Fruit fly (Drosophila melanogaster) whole organism, embryonic: ENCODE data around the gene Pde11.

Experiments used
- Atf6 ChIP-seq: fragments of 200-800 bp; sonication (Bioruptor generic); IDR thresholded peaks from 2 replicates; pipeline ENCODE4 v1.3.6; 2022; ENCODE audit warnings: missing biosample characterization, missing genetic modification characterization
- Awh ChIP-seq: fragments of 200-800 bp; sonication (Bioruptor generic); IDR thresholded peaks from 2 replicates; pipeline ENCODE4, ENCODE4 v1.3.6; 2022; ENCODE audit warnings: missing biosample characterization, missing genetic modification characterization
- B-H1 ChIP-seq: fragments of 200-800 bp; sonication (Bioruptor generic); IDR thresholded peaks from 3 replicates; pipeline ENCODE4 v1.3.6; 2022; ENCODE audit warnings: missing biosample characterization, missing genetic modification characterization
- B-H2 ChIP-seq: fragments of 200-800 bp; sonication (Bioruptor generic); optimal IDR thresholded peaks from 2 replicates; lab custom pipeline; 2018; ENCODE audit warnings: missing biosample characterization, mild to moderate bottlenecking, missing genetic modification characterization
- Bteb2 ChIP-seq: fragments of 200-800 bp; sonication (Bioruptor generic); optimal IDR thresholded peaks from 2 replicates; lab custom pipeline; 2016; ENCODE audit warnings: missing biosample characterization, missing genetic modification characterization
- CG10147 ChIP-seq: fragments of 200-800 bp; sonication (Bioruptor generic); optimal IDR thresholded peaks from 2 replicates; lab custom pipeline; 2019; ENCODE audit warnings: missing biosample characterization, mild to moderate bottlenecking, missing genetic modification characterization, moderate library complexity
- CG10654 ChIP-seq: fragments of 200-800 bp; sonication (Bioruptor generic); optimal IDR thresholded peaks from 2 replicates; lab custom pipeline; 2016; ENCODE audit warnings: missing biosample characterization, missing genetic modification characterization
- CG11247 ChIP-seq: fragments of 200-800 bp; sonication (Bioruptor generic); IDR thresholded peaks from 2 replicates; pipeline ENCODE4 v1.3.6; 2022; ENCODE audit warnings: missing biosample characterization, missing genetic modification characterization
- CG11456 ChIP-seq: fragments of 200-800 bp; sonication (Bioruptor generic); IDR thresholded peaks from 3 replicates; pipeline ENCODE4 v1.3.6; 2022; ENCODE audit warnings: missing biosample characterization, missing genetic modification characterization
- CG12744 ChIP-seq: fragments of 200-800 bp; sonication (Bioruptor generic); optimal IDR thresholded peaks from 2 replicates; lab custom pipeline; 2016; ENCODE audit warnings: missing biosample characterization, missing genetic modification characterization
- CG12769 ChIP-seq: fragments of 200-800 bp; sonication (Bioruptor generic); optimal IDR thresholded peaks from 2 replicates; lab custom pipeline; 2019; ENCODE audit warnings: missing biosample characterization, mild to moderate bottlenecking, missing genetic modification characterization, moderate library complexity
- CG13123 ChIP-seq: fragments of 200-800 bp; sonication (Bioruptor generic); optimal IDR thresholded peaks from 2 replicates; lab custom pipeline; 2016; ENCODE audit warnings: missing biosample characterization, missing genetic modification characterization
- CG13287 ChIP-seq: fragments of 200-800 bp; sonication (Bioruptor generic); IDR thresholded peaks from 2 replicates; pipeline ENCODE4 v1.3.6; 2022; ENCODE audit warnings: missing biosample characterization, missing genetic modification characterization; ENCODE audit not compliant: partially characterized antibody
- CG13424 ChIP-seq: fragments of 200-800 bp; sonication (Bioruptor generic); optimal IDR thresholded peaks from 2 replicates; lab custom pipeline; 2019; ENCODE audit warnings: missing biosample characterization, mild to moderate bottlenecking, missing genetic modification characterization, moderate library complexity
- CG13894 ChIP-seq: fragments of 200-800 bp; sonication (Bioruptor generic); optimal IDR thresholded peaks from 3 replicates; lab custom pipeline; 2018; ENCODE audit warnings: missing biosample characterization, mild to moderate bottlenecking, missing genetic modification characterization, moderate library complexity
- CG14014 ChIP-seq: fragments of 200-800 bp; sonication (Bioruptor generic); IDR thresholded peaks from 2 replicates; pipeline ENCODE4 v1.3.6; 2022; ENCODE audit warnings: missing biosample characterization, missing genetic modification characterization
- CG17568 ChIP-seq: fragments of 200-800 bp; sonication (Bioruptor generic); optimal IDR thresholded peaks from 2 replicates; lab custom pipeline; 2018; ENCODE audit warnings: missing biosample characterization, mild to moderate bottlenecking, missing genetic modification characterization, moderate library complexity
- CG1792 ChIP-seq: fragments of 200-800 bp; sonication (Bioruptor generic); optimal IDR thresholded peaks from 2 replicates; lab custom pipeline; 2016; ENCODE audit warnings: missing biosample characterization, missing genetic modification characterization
- CG30403 ChIP-seq: fragments of 200-800 bp; sonication (Bioruptor generic); optimal IDR thresholded peaks from 3 replicates; lab custom pipeline; 2016; ENCODE audit warnings: missing biosample characterization, missing genetic modification characterization
- CG3281 ChIP-seq: fragments of 200-800 bp; sonication (Bioruptor generic); optimal IDR thresholded peaks from 3 replicates; lab custom pipeline; 2017; ENCODE audit warnings: missing biosample characterization, mild to moderate bottlenecking, missing genetic modification characterization
- CG3838 ChIP-seq: fragments of 200-800 bp; sonication (Bioruptor generic); optimal IDR thresholded peaks from 3 replicates; lab custom pipeline; 2016; ENCODE audit warnings: missing biosample characterization, missing genetic modification characterization
- CG4854 ChIP-seq: fragments of 200-800 bp; sonication (Bioruptor generic); optimal IDR thresholded peaks from 2 replicates; lab custom pipeline; 2016; ENCODE audit warnings: missing biosample characterization, missing genetic modification characterization, inconsistent platforms
- CG5180 ChIP-seq: fragments of 200-800 bp; sonication (Bioruptor generic); optimal IDR thresholded peaks from 3 replicates; lab custom pipeline; 2017; ENCODE audit warnings: missing biosample characterization, missing genetic modification characterization, mild to moderate bottlenecking, moderate library complexity, missing genetic modification reagents
- CG7839 ChIP-seq: fragments of 200-800 bp; sonication (Bioruptor generic); optimal IDR thresholded peaks from 3 replicates; lab custom pipeline; 2018; ENCODE audit warnings: missing biosample characterization, mild to moderate bottlenecking, missing genetic modification characterization, moderate library complexity
- CG7987 ChIP-seq: fragments of 200-800 bp; sonication (Bioruptor generic); optimal IDR thresholded peaks from 2 replicates; lab custom pipeline; 2018; ENCODE audit warnings: missing biosample characterization, mild to moderate bottlenecking, missing genetic modification characterization, moderate library complexity
- CG9932 ChIP-seq: fragments of 200-800 bp; sonication (Bioruptor generic); IDR thresholded peaks from 2 replicates; pipeline ENCODE4 v1.3.6; 2022; ENCODE audit warnings: missing biosample characterization, missing genetic modification characterization
- Chrac-16 ChIP-seq: fragments of 200-800 bp; sonication (Bioruptor generic); optimal IDR thresholded peaks from 3 replicates; lab custom pipeline; 2016; ENCODE audit warnings: missing biosample characterization, missing genetic modification characterization
- Fer3 ChIP-seq: fragments of 200-800 bp; sonication (Bioruptor generic); optimal IDR thresholded peaks from 2 replicates; lab custom pipeline; 2018; ENCODE audit warnings: missing biosample characterization, mild to moderate bottlenecking, missing genetic modification characterization, moderate library complexity
- Hmx ChIP-seq: fragments of 200-800 bp; sonication (Bioruptor generic); optimal IDR thresholded peaks from 2 replicates; lab custom pipeline; 2016; ENCODE audit warnings: missing biosample characterization, missing genetic modification characterization
- Lpt ChIP-seq: fragments of >200 bp; optimal IDR thresholded peaks from 2 replicates; lab custom pipeline; 2018; ENCODE audit warnings: missing biosample characterization, missing genetic modification characterization
- MBD-R2 ChIP-seq: fragments of 200-800 bp; sonication (Bioruptor generic); IDR thresholded peaks from 2 replicates; pipeline ENCODE4 v1.3.6; 2022; ENCODE audit warnings: missing biosample characterization, missing genetic modification characterization
- NC2β ChIP-seq: fragments of 200-800 bp; sonication (Bioruptor generic); optimal IDR thresholded peaks from 2 replicates; lab custom pipeline; 2016; ENCODE audit warnings: missing biosample characterization, missing genetic modification characterization
- dmrt99B ChIP-seq: fragments of 200-800 bp; sonication (Bioruptor generic); optimal IDR thresholded peaks from 2 replicates; lab custom pipeline; 2018; ENCODE audit warnings: missing biosample characterization, mild to moderate bottlenecking, missing genetic modification characterization, moderate library complexity
- gem ChIP-seq: fragments of 200-800 bp; sonication (Bioruptor generic); optimal IDR thresholded peaks from 2 replicates; lab custom pipeline; 2019; ENCODE audit warnings: missing biosample characterization, mild to moderate bottlenecking, missing genetic modification characterization, moderate library complexity
- gsb-n ChIP-seq: fragments of 200-800 bp; sonication (Bioruptor generic); optimal IDR thresholded peaks from 3 replicates; lab custom pipeline; 2018; ENCODE audit warnings: missing biosample characterization, mild to moderate bottlenecking, missing genetic modification characterization
- ham ChIP-seq: fragments of 200-800 bp; sonication (Bioruptor generic); IDR thresholded peaks from 2 replicates; pipeline ENCODE4 v1.3.6; 2022; ENCODE audit warnings: missing biosample characterization, missing genetic modification characterization
- knrl ChIP-seq: fragments of 200-800 bp; sonication (Bioruptor generic); IDR thresholded peaks from 3 replicates; pipeline ENCODE4 v1.3.6; 2022; ENCODE audit warnings: missing biosample characterization, missing genetic modification characterization; ENCODE audit not compliant: partially characterized antibody
- luna ChIP-seq: fragments of 200-800 bp; sonication (Bioruptor generic); optimal IDR thresholded peaks from 2 replicates; lab custom pipeline; 2016; ENCODE audit warnings: missing biosample characterization, missing genetic modification characterization
- mam ChIP-seq: fragments of 200-800 bp; sonication (Bioruptor generic); optimal IDR thresholded peaks from 3 replicates; lab custom pipeline; 2016; ENCODE audit warnings: missing biosample characterization, missing genetic modification characterization
- nau ChIP-seq: fragments of 200-800 bp; sonication (Bioruptor generic); optimal IDR thresholded peaks from 3 replicates; lab custom pipeline; 2017; ENCODE audit warnings: missing biosample characterization, mild to moderate bottlenecking, missing genetic modification characterization, missing genetic modification reagents
- ranshi ChIP-seq: fragments of 200-800 bp; sonication (Bioruptor generic); IDR thresholded peaks from 2 replicates; pipeline ENCODE4 v1.3.6; 2022; ENCODE audit warnings: missing biosample characterization, missing genetic modification characterization
- stc ChIP-seq: fragments of 200-800 bp; sonication (Bioruptor generic); IDR thresholded peaks from 2 replicates; pipeline ENCODE4 v1.3.6; 2022; ENCODE audit warnings: missing biosample characterization, missing genetic modification characterization

Gene Pde11

dm6 chr2L:18567563-18567962 lies 22.6 kb downstream of the Pde11 start (continued):
- TF ChIP-seq knrl (no peak), CG11456 (peak; percentile 64; the same call in 1 of the 3 replicates), dmrt99B (tag; lab: Kevin White, UChicago) (peak; percentile 34), B-H1 (GFP tag; lab: Robert Waterston, UW) (no peak; the same call in 2 of the 3 replicates), CG12744 (peak; percentile 39), CG30403 (GFP tag; lab: Kevin White, UChicago) (no peak), CG5180 (no peak), CG12769 (tag; lab: Kevin White, UChicago) (peak; percentile 28), mam (GFP tag; lab: Kevin White, UChicago) (peak; percentile 29), Hmx (GFP tag; lab: Kevin White, UChicago) (no peak), CG10654 (GFP tag; lab: Kevin White, UChicago) (peak; percentile 12), Atf6 (peak; percentile 63), Fer3 (tag; lab: Kevin White, UChicago) (peak; percentile 41), Bteb2 (GFP tag; lab: Kevin White, UChicago) (peak; percentile 49), CG3838 (no peak), NC2β (GFP tag; lab: Kevin White, UChicago) (no peak), CG10147 (GFP tag; lab: Kevin White, UChicago) (peak; percentile 15), CG7839 (tag; lab: Kevin White, UChicago) (peak; percentile 14), gsb-n (tag; lab: Kevin White, UChicago) (no peak), ranshi (GFP tag; lab: Robert Waterston, UW) (peak; percentile 39; the same call in 1 of the 2 replicates), CG9932 (GFP tag; lab: Robert Waterston, UW) (peak; percentile 47), CG14014 (GFP tag; lab: Robert Waterston, UW) (peak; percentile 59; the same call in 1 of the 2 replicates), CG13894 (tag; lab: Kevin White, UChicago) (peak; percentile 10), CG1792 (GFP tag; lab: Kevin White, UChicago) (peak; percentile 48), luna (GFP tag; lab: Kevin White, UChicago) (peak; percentile 59), Lpt (GFP tag; lab: Kevin White, UChicago) (no peak), CG7987 (GFP tag; lab: Kevin White, UChicago) (peak; percentile 74), CG3281 (GFP tag; lab: Kevin White, UChicago) (peak; percentile 62), CG13287 (GFP tag; lab: Robert Waterston, UW) (no peak), CG17568 (GFP tag; lab: Kevin White, UChicago) (peak; percentile 68), Chrac-16 (no peak), stc (peak; percentile 28; the same call in 1 of the 2 replicates), ham (no peak), CG13123 (peak; percentile 6), nau (GFP tag; lab: Kevin White, UChicago) (peak; percentile 45), MBD-R2 (GFP tag; lab: Robert Waterston, UW) (0 out of 2 replicates have a peak, but pooled peaks have one; percentile 23), CG11247 (GFP tag; lab: Robert Waterston, UW) (0 out of 2 replicates have a peak, but pooled peaks have one; percentile 9), CG4854 (GFP tag; lab: Kevin White, UChicago) (peak; percentile 33), gem (tag; lab: Kevin White, UChicago) (peak; percentile 28), B-H2 (GFP tag; lab: Kevin White, UChicago) (peak; percentile 48), CG13424 (tag; lab: Kevin White, UChicago) (peak; percentile 22), Awh (GFP tag; lab: Robert Waterston, UW) (peak; percentile 57; the same call in 1 of the 2 replicates)
